Fruit fly (Drosophila melanogaster): ENCODE data around the gene CG8560.

dm6 chr3L:7450553-7450952 is 46.6 kb upstream of the CG8560 start, which contains the start of gene CG33278:
- TF ChIP-seq psq (optimal IDR thresholded peaks at IDR 0.05) = no peak
- no peak for TF ChIP-seq h (optimal IDR thresholded peaks at IDR 0.05)
- TF ChIP-seq insv (optimal IDR thresholded peaks at IDR 0.05) = no peak
- TF ChIP-seq Myc (optimal IDR thresholded peaks at IDR 0.05) = no peak
